Worm (Caenorhabditis elegans) whole organism, L2 larva: Measurements from ENCODE around the gene C04E6.12.

ENCODE experiments used
- R02D3.7 ChIP-seq: fragments of 150-350 bp; optimal IDR thresholded peaks from 2 replicates; lab custom pipeline; 2014; ENCODE audit warnings: missing biosample characterization, missing genetic modification characterization
- ZK546.5 ChIP-seq: sonication (generic microtip); optimal IDR thresholded peaks from 2 replicates; lab custom pipeline; 2017; ENCODE audit warnings: missing biosample characterization, missing genetic modification characterization
- ama-1 ChIP-seq: fragments of 150-350 bp; optimal IDR thresholded peaks from 2 replicates; lab custom pipeline; 2018; ENCODE audit warnings: inconsistent platforms
- egl-27 ChIP-seq: sonication (generic microtip); optimal IDR thresholded peaks from 3 replicates; lab custom pipeline; 2017; ENCODE audit warnings: missing biosample characterization, missing genetic modification reagents, missing genetic modification characterization
- elt-1 ChIP-seq: fragments of 150-350 bp; optimal IDR thresholded peaks from 2 replicates; lab custom pipeline; 2014; ENCODE audit warnings: missing biosample characterization, missing genetic modification characterization
- lin-39 ChIP-seq: fragments of 150-350 bp; optimal IDR thresholded peaks from 2 replicates; lab custom pipeline; 2014; ENCODE audit warnings: missing biosample characterization, missing genetic modification reagents, missing genetic modification characterization
- nhr-25 ChIP-seq: fragments of 150-350 bp; sonication (generic microtip); optimal IDR thresholded peaks from 3 replicates; lab custom pipeline; 2014; ENCODE audit warnings: missing biosample characterization, missing genetic modification characterization
- sem-4 ChIP-seq: fragments of 150-350 bp; optimal IDR thresholded peaks from 2 replicates; lab custom pipeline; 2014; ENCODE audit warnings: missing biosample characterization, missing genetic modification reagents, missing genetic modification characterization
- snpc-4 ChIP-seq: fragments of 150-350 bp; optimal IDR thresholded peaks from 2 replicates; lab custom pipeline; 2014; ENCODE audit warnings: missing biosample characterization, missing genetic modification characterization
- unc-39 ChIP-seq: fragments of 150-350 bp; optimal IDR thresholded peaks from 2 replicates; lab custom pipeline; 2014; ENCODE audit warnings: missing biosample characterization, missing genetic modification characterization
- unc-55 ChIP-seq: fragments of 150-350 bp; sonication (generic microtip); optimal IDR thresholded peaks from 3 replicates; lab custom pipeline; 2014; ENCODE audit warnings: missing biosample characterization, missing genetic modification reagents, missing genetic modification characterization
- unc-62 ChIP-seq: fragments of 150-350 bp; optimal IDR thresholded peaks from 2 replicates; lab custom pipeline; 2014; ENCODE audit warnings: missing biosample characterization, missing genetic modification reagents, missing genetic modification characterization
- ztf-4 ChIP-seq: fragments of 150-350 bp; optimal IDR thresholded peaks from 2 replicates; lab custom pipeline; 2014; ENCODE audit warnings: missing biosample characterization, missing genetic modification characterization

- TF ChIP-seq ama-1 (lab: Kevin White, UChicago) (no peak), lin-39 (tag; lab: Kevin White, UChicago) (no peak), snpc-4 (no peak), unc-39 (tag; lab: Kevin White, UChicago) (no peak), unc-62 (GFP tag; lab: Kevin White, UChicago) (no peak), ztf-4 (tag; lab: Kevin White, UChicago) (no peak), nhr-25 (no peak), egl-27 (no peak), R02D3.7 (tag; lab: Kevin White, UChicago) (no peak), unc-55 (GFP tag; lab: Kevin White, UChicago) (no peak), sem-4 (tag; lab: Kevin White, UChicago) (no peak), ZK546.5 (no peak), elt-1 (no peak)
These were observed 16.9 kb upstream of the C04E6.12 start, which contains the start of the genes M03F8.5 and M03F8.7 for ce11 chrV:5936691-5937090.
